Worm (Caenorhabditis elegans): ENCODE results near the gene dhhc-4.

dhhc-4 gene

ce11 chrIII:9867780-9868503 lies at the start of gene dhhc-4 (continued):
- no peak for TF ChIP-seq lir-3 (tag; optimal IDR thresholded peaks at IDR 0.05)
- peak; percentile 71 for TF ChIP-seq nhr-6 (tag; optimal IDR thresholded peaks at IDR 0.05)
- no peak for TF ChIP-seq tra-1 (GFP tag; IDR thresholded peaks at IDR 0.05)
- peak; percentile 89 for TF ChIP-seq unc-130 (GFP tag; optimal IDR thresholded peaks at IDR 0.05)
- peak; percentile 5 for TF ChIP-seq F10B5.3 (tag; optimal IDR thresholded peaks at IDR 0.05)
- TF ChIP-seq Y75B8A.6 (GFP tag; IDR thresholded peaks at IDR 0.05), result no peak
- TF ChIP-seq gei-8 (GFP tag; optimal IDR thresholded peaks at IDR 0.05), result no peak
- TF ChIP-seq hif-1 (tag; optimal IDR thresholded peaks at IDR 0.05), result peak in 1 of 2 experiments; percentile 91
- TF ChIP-seq hmg-1.1 (GFP tag; IDR thresholded peaks at IDR 0.05), result no peak

- no peak for TF ChIP-seq daf-19 (GFP tag; conservative IDR thresholded peaks at IDR 0.05)
- TF ChIP-seq daf-16 (GFP tag; optimal IDR thresholded peaks at IDR 0.05), result no peak
- peak; percentile 99 for TF ChIP-seq daf-16 (tag; optimal IDR thresholded peaks at IDR 0.05)
- no peak for TF ChIP-seq fkh-10 (GFP tag; optimal IDR thresholded peaks at IDR 0.05)
- peak; percentile 75 for TF ChIP-seq dve-1 (tag; optimal IDR thresholded peaks at IDR 0.05; ENCODE audit: insufficient read depth)
- TF ChIP-seq php-3 (GFP tag; IDR thresholded peaks at IDR 0.05), result 0 out of 2 replicates have a peak, but pooled peaks have one; percentile 12
- TF ChIP-seq dpl-1 (GFP tag; optimal IDR thresholded peaks at IDR 0.05), result no peak
- TF ChIP-seq tra-1 (GFP tag; IDR thresholded peaks at IDR 0.05), result no peak
- TF ChIP-seq lin-13 (GFP tag; optimal IDR thresholded peaks at IDR 0.05), result no peak
- no peak for TF ChIP-seq ceh-62 (tag; optimal IDR thresholded peaks at IDR 0.05)
- TF ChIP-seq dmd-6 (GFP tag; IDR thresholded peaks at IDR 0.05), result peak; percentile 76
- peak; percentile 67 for TF ChIP-seq hlh-30 (tag; optimal IDR thresholded peaks at IDR 0.05; ENCODE audit: insufficient read depth)
- TF ChIP-seq hlh-11 (tag; optimal IDR thresholded peaks at IDR 0.05), result peak; percentile 49
- TF ChIP-seq ceh-32 (tag; optimal IDR thresholded peaks at IDR 0.05; ENCODE audit: poor library complexity), result no peak
- no peak for TF ChIP-seq ztf-7 (tag; optimal IDR thresholded peaks at IDR 0.05)
- no peak for TF ChIP-seq nhr-41 (GFP tag; IDR thresholded peaks at IDR 0.05)
- TF ChIP-seq aha-1 (tag), result peak; percentile 59
- peak; percentile 40 for TF ChIP-seq nhr-77 (tag; optimal IDR thresholded peaks at IDR 0.05)
- peak in 1 of 2 experiments; percentile 3 for TF ChIP-seq lsy-2 (tag; optimal IDR thresholded peaks at IDR 0.05)
- TF ChIP-seq F49E8.2 (tag; optimal IDR thresholded peaks at IDR 0.05; ENCODE audit: borderline replicate concordance), result no peak
- TF ChIP-seq mxl-3 (GFP tag; optimal IDR thresholded peaks at IDR 0.05), result peak; percentile 25
- TF ChIP-seq T20F7.1 (GFP tag; optimal IDR thresholded peaks at IDR 0.05), result peak; percentile 14
- peak; percentile 61 for TF ChIP-seq nhr-28 (tag; optimal IDR thresholded peaks at IDR 0.05)
- TF ChIP-seq jun-1 (tag; optimal IDR thresholded peaks at IDR 0.05), result no peak
- TF ChIP-seq nhr-237 (tag; optimal IDR thresholded peaks at IDR 0.05), result no peak
- TF ChIP-seq pqm-1 (tag; optimal IDR thresholded peaks at IDR 0.05), result peak; percentile 94
Measured at ce11 chrIII:9913722-9914121, 46.1 kb upstream of the dhhc-4 start, which contains the start of gene cbp-3. Gene cbp-3 (plus strand): TSS chrIII:9913993.

- TF ChIP-seq lir-3 (tag; optimal IDR thresholded peaks at IDR 0.05), result no peak
- no peak for TF ChIP-seq daf-12 (tag; optimal IDR thresholded peaks at IDR 0.05)
- no peak for TF ChIP-seq R02D3.7 (tag; optimal IDR thresholded peaks at IDR 0.05)
- TF ChIP-seq nhr-77 (tag; optimal IDR thresholded peaks at IDR 0.05), result no peak
- TF ChIP-seq zip-2 (tag; optimal IDR thresholded peaks at IDR 0.05), result no peak
- TF ChIP-seq D1046.2 (GFP tag; IDR thresholded peaks at IDR 0.05), result no peak
- no peak for TF ChIP-seq lin-39 (tag; optimal IDR thresholded peaks at IDR 0.05)
- TF ChIP-seq nhr-42 (GFP tag; IDR thresholded peaks at IDR 0.05), result no peak
- TF ChIP-seq madf-5 (GFP tag; IDR thresholded peaks at IDR 0.05), result no peak
- TF ChIP-seq egl-43 (GFP tag; IDR thresholded peaks at IDR 0.05), result no peak
- peak; percentile 96 for TF ChIP-seq aha-1 (tag)
- no peak for TF ChIP-seq mdl-1 (tag; optimal IDR thresholded peaks at IDR 0.05)
- no peak for TF ChIP-seq daf-16 (GFP tag; optimal IDR thresholded peaks at IDR 0.05)
- TF ChIP-seq daf-16 (tag; optimal IDR thresholded peaks at IDR 0.05), result peak; percentile 48
- TF ChIP-seq hlh-30 (tag; optimal IDR thresholded peaks at IDR 0.05; ENCODE audit: insufficient read depth), result peak; percentile 41
- TF ChIP-seq lin-15B (tag; optimal IDR thresholded peaks at IDR 0.05), result no peak
- TF ChIP-seq fkh-10 (GFP tag; optimal IDR thresholded peaks at IDR 0.05), result no peak
- TF ChIP-seq mep-1 (tag; optimal IDR thresholded peaks at IDR 0.05), result no peak
- TF ChIP-seq ZK546.5 (tag; optimal IDR thresholded peaks at IDR 0.05), result no peak
- peak; percentile 62 for TF ChIP-seq dve-1 (tag; optimal IDR thresholded peaks at IDR 0.05; ENCODE audit: insufficient read depth)
- TF ChIP-seq aly-2 (tag; optimal IDR thresholded peaks at IDR 0.05), result no peak
- TF ChIP-seq nhr-28 (tag; optimal IDR thresholded peaks at IDR 0.05), result peak; percentile 0
- TF ChIP-seq F49E8.2 (tag; optimal IDR thresholded peaks at IDR 0.05; ENCODE audit: borderline replicate concordance), result no peak
- no peak for TF ChIP-seq ceh-62 (tag; optimal IDR thresholded peaks at IDR 0.05)
Measured at ce11 chrIII:9912998-9913397, 45.4 kb upstream of the dhhc-4 start.
